Fruit fly (Drosophila melanogaster) whole organism, wandering third instar larva: ENCODE measurements around the gene CG33160.

ENCODE experiments used
- CG32264 ChIP-seq: fragments of 200-800 bp; sonication (Bioruptor generic); optimal IDR thresholded peaks from 2 replicates; lab custom pipeline; 2016; ENCODE audit warnings: missing biosample characterization, missing genetic modification characterization
- N ChIP-seq: fragments of >200 bp; optimal IDR thresholded peaks from 2 replicates; lab custom pipeline; 2018; ENCODE audit warnings: missing biosample characterization, missing external identifiers, missing genetic modification characterization
- tai ChIP-seq: sonication (Bioruptor generic); optimal IDR thresholded peaks from 2 replicates; lab custom pipeline; 2016; ENCODE audit warnings: missing biosample characterization, missing genetic modification characterization

DNA sequence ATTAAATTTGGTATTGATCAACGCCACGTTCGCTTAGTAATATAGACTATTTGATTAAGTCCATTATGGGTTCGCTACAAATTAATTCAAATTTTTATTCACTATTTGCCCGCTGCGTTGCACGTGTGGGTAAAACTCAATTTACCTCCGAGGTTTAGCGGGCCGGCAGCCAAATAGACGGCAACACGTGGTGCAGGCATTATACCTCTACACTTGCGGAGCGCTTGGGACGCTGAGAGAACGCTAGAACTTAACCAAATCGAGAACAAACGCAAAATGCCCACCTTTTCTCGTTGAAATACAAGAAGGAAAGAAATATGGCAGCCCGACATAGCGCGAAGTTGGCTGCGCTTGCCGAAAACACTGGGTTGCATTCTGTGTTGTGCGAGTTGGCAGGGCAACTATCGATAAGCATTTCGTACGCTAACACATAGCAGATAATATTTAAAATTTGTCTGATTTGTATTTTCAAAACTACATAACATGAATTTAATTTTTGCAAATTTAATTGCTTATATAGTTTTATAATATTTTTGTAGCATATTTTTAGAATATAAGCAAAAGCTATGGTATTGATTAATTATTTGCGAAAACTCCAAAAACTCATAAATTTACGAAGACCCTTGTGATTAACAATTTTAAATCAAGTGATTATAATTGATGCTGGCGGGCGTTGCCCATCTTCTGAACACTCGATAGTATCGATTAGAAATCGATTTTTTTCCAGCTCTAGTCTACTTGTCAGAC lies 16.7 kb upstream of the CG33160 start, which contains the start of the genes RpL28 and eIF1:
- TF ChIP-seq N (GFP tag; lab: Kevin White, UChicago), result no peak
- TF ChIP-seq tai (GFP tag; lab: Kevin White, UChicago), result no peak
- TF ChIP-seq CG32264 (GFP tag; lab: Kevin White, UChicago), result peak; percentile 65
